Fruit fly (Drosophila melanogaster): ENCODE data around the gene Prx6a.

- TF ChIP-seq CHES-1-like (GFP tag; optimal IDR thresholded peaks at IDR 0.05) = no peak
- no peak for TF ChIP-seq CG1602 (GFP tag; optimal IDR thresholded peaks at IDR 0.05)
- TF ChIP-seq Spps (tag; optimal IDR thresholded peaks at IDR 0.05) = no peak
- no peak for TF ChIP-seq CG3847 (GFP tag; IDR thresholded peaks at IDR 0.05)
- TF ChIP-seq Doc3 (GFP tag; IDR thresholded peaks at IDR 0.05; ENCODE audit: partially characterized antibody) = no peak
- no peak for TF ChIP-seq gsb-n (tag; optimal IDR thresholded peaks at IDR 0.05)
- no peak for TF ChIP-seq dm (GFP tag; optimal IDR thresholded peaks at IDR 0.05)
- no peak for TF ChIP-seq ERR (GFP tag; optimal IDR thresholded peaks at IDR 0.05)
Observed at dm6 chr2L:2861140-2861884, 16.7 kb downstream of the Prx6a start.
